Fruit fly (Drosophila melanogaster) whole organism, embryonic: ENCODE measurements around the gene RpS30.

ENCODE experiments used
- Atf3 ChIP-seq: fragments of 200-800 bp; sonication (Bioruptor generic); optimal IDR thresholded peaks from 3 replicates; lab custom pipeline; 2016; ENCODE audit warnings: missing biosample characterization, missing genetic modification characterization
- Bdp1 ChIP-seq: fragments of 200-800 bp; sonication (Bioruptor generic); optimal IDR thresholded peaks from 3 replicates; lab custom pipeline; 2016; ENCODE audit warnings: missing biosample characterization, missing genetic modification characterization
- Bgb ChIP-seq: fragments of 200-800 bp; sonication (Bioruptor generic); IDR thresholded peaks from 2 replicates; pipeline ENCODE4 v1.3.6; 2022; ENCODE audit warnings: missing biosample characterization, missing genetic modification characterization; ENCODE audit not compliant: partially characterized antibody
- CG11085 ChIP-seq: fragments of 200-800 bp; sonication (Bioruptor generic); IDR thresholded peaks from 2 replicates; pipeline ENCODE4 v1.3.6; 2022; ENCODE audit warnings: missing biosample characterization, missing genetic modification characterization
- CG11247 ChIP-seq: fragments of 200-800 bp; sonication (Bioruptor generic); IDR thresholded peaks from 2 replicates; pipeline ENCODE4 v1.3.6; 2022; ENCODE audit warnings: missing biosample characterization, missing genetic modification characterization
- CG12104 ChIP-seq: fragments of 200-800 bp; sonication (Bioruptor generic); optimal IDR thresholded peaks from 3 replicates; lab custom pipeline; 2016; ENCODE audit warnings: missing biosample characterization, missing genetic modification characterization
- CG13624 ChIP-seq: fragments of 200-800 bp; sonication (Bioruptor generic); optimal IDR thresholded peaks from 2 replicates; lab custom pipeline; 2016; ENCODE audit warnings: missing biosample characterization, missing genetic modification characterization
- CG14860 ChIP-seq: fragments of 200-800 bp; sonication (Bioruptor generic); IDR thresholded peaks from 3 replicates; pipeline ENCODE4 v1.3.6; 2022; ENCODE audit warnings: missing biosample characterization, missing genetic modification characterization; ENCODE audit not compliant: partially characterized antibody
- CG15073 ChIP-seq: fragments of 200-800 bp; sonication (Bioruptor generic); optimal IDR thresholded peaks from 2 replicates; lab custom pipeline; 2016; ENCODE audit warnings: missing biosample characterization, missing genetic modification characterization
- CG15514 ChIP-seq: fragments of 200-800 bp; sonication (Bioruptor generic); optimal IDR thresholded peaks from 3 replicates; lab custom pipeline; 2017; ENCODE audit warnings: missing biosample characterization, missing genetic modification characterization, mild to moderate bottlenecking, moderate library complexity, missing genetic modification reagents
- CG2120 ChIP-seq: fragments of 200-800 bp; sonication (Bioruptor generic); optimal IDR thresholded peaks from 3 replicates; lab custom pipeline; 2016; ENCODE audit warnings: missing biosample characterization, missing genetic modification characterization
- CG2199 ChIP-seq: fragments of 200-800 bp; sonication (Bioruptor generic); IDR thresholded peaks from 3 replicates; pipeline ENCODE4 v1.3.6; 2022; ENCODE audit warnings: missing biosample characterization, missing genetic modification characterization
- CG32772 ChIP-seq: fragments of 200-800 bp; sonication (Bioruptor generic); IDR thresholded peaks from 2 replicates; pipeline ENCODE4 v1.3.6; 2022; ENCODE audit warnings: missing biosample characterization, missing genetic modification characterization
- CG3281 ChIP-seq: fragments of 200-800 bp; sonication (Bioruptor generic); optimal IDR thresholded peaks from 3 replicates; lab custom pipeline; 2017; ENCODE audit warnings: missing biosample characterization, mild to moderate bottlenecking, missing genetic modification characterization
- CG42726 ChIP-seq: fragments of 200-800 bp; sonication (Bioruptor generic); IDR thresholded peaks from 2 replicates; pipeline ENCODE4 v1.3.6; 2022; ENCODE audit warnings: missing biosample characterization, missing genetic modification characterization; ENCODE audit not compliant: partially characterized antibody
- CG4730 ChIP-seq: fragments of 200-800 bp; sonication (Bioruptor generic); IDR thresholded peaks from 2 replicates; pipeline ENCODE4 v1.3.6; 2022; ENCODE audit warnings: missing biosample characterization, missing genetic modification characterization
- CG6791 ChIP-seq: fragments of 200-800 bp; sonication (Bioruptor generic); IDR thresholded peaks from 3 replicates; pipeline ENCODE4 v1.3.6; 2022; ENCODE audit warnings: missing biosample characterization, missing genetic modification characterization; ENCODE audit not compliant: partially characterized antibody
- CG9817 ChIP-seq: fragments of 200-800 bp; sonication (Bioruptor generic); optimal IDR thresholded peaks from 2 replicates; lab custom pipeline; 2018; ENCODE audit warnings: missing biosample characterization, mild to moderate bottlenecking, missing genetic modification characterization, moderate library complexity
- Dad ChIP-seq: fragments of 200-800 bp; sonication (Bioruptor generic); optimal IDR thresholded peaks from 3 replicates; lab custom pipeline; 2016; ENCODE audit warnings: missing biosample characterization, missing genetic modification characterization
- Ets97D ChIP-seq: fragments of 200-800 bp; sonication (Bioruptor generic); optimal IDR thresholded peaks from 3 replicates; lab custom pipeline; 2016; ENCODE audit warnings: missing biosample characterization, missing genetic modification characterization
- HLH4C ChIP-seq: fragments of 200-800 bp; sonication (Bioruptor generic); IDR thresholded peaks from 3 replicates; pipeline ENCODE4 v1.3.6; 2022; ENCODE audit warnings: missing biosample characterization, missing genetic modification characterization; ENCODE audit not compliant: partially characterized antibody
- Neu2 ChIP-seq: fragments of 200-800 bp; sonication (Bioruptor generic); optimal IDR thresholded peaks from 3 replicates; lab custom pipeline; 2016; ENCODE audit warnings: missing biosample characterization, missing genetic modification characterization, borderline replicate concordance
- Nf-YC ChIP-seq: fragments of 200-800 bp; optimal IDR thresholded peaks from 3 replicates; lab custom pipeline; 2019; ENCODE audit warnings: missing biosample characterization, mild to moderate bottlenecking, missing genetic modification characterization, moderate library complexity
- Opbp ChIP-seq: fragments of 200-800 bp; sonication (Bioruptor generic); IDR thresholded peaks from 3 replicates; pipeline ENCODE4 v1.3.6; 2022; ENCODE audit warnings: missing biosample characterization, missing genetic modification characterization; ENCODE audit not compliant: partially characterized antibody
- Scr ChIP-seq: fragments of 200-800 bp; sonication (Bioruptor generic); IDR thresholded peaks from 2 replicates; pipeline ENCODE4 v1.3.6; 2022; ENCODE audit warnings: missing biosample characterization, missing genetic modification characterization; ENCODE audit not compliant: partially characterized antibody
- abd-A ChIP-seq: fragments of 200-800 bp; sonication (Bioruptor generic); optimal IDR thresholded peaks from 3 replicates; lab custom pipeline; 2019; ENCODE audit warnings: missing biosample characterization, mild to moderate bottlenecking, missing genetic modification characterization, moderate library complexity
- amos ChIP-seq: fragments of 200-800 bp; sonication (Bioruptor generic); IDR thresholded peaks from 2 replicates; pipeline ENCODE4 v1.3.6; 2022; ENCODE audit warnings: missing biosample characterization, missing genetic modification characterization; ENCODE audit not compliant: partially characterized antibody
- ase ChIP-seq: fragments of 200-800 bp; sonication (Bioruptor generic); IDR thresholded peaks from 3 replicates; pipeline ENCODE4 v1.3.6; 2022; ENCODE audit warnings: missing biosample characterization, missing genetic modification characterization
- ato ChIP-seq: fragments of 200-800 bp; sonication (Bioruptor generic); IDR thresholded peaks from 2 replicates; pipeline ENCODE4 v1.3.6; 2022; ENCODE audit warnings: missing biosample characterization, missing genetic modification characterization; ENCODE audit not compliant: partially characterized antibody
- bbx ChIP-seq: fragments of 200-800 bp; sonication (Bioruptor generic); IDR thresholded peaks from 2 replicates; pipeline ENCODE4 v1.3.6; 2022; ENCODE audit warnings: missing biosample characterization, missing genetic modification characterization; ENCODE audit not compliant: partially characterized antibody
- chinmo ChIP-seq: fragments of 200-800 bp; sonication (Bioruptor generic); IDR thresholded peaks from 4 replicates; pipeline ENCODE4 v1.3.6; 2022; ENCODE audit warnings: missing biosample characterization, missing genetic modification characterization; ENCODE audit not compliant: partially characterized antibody
- crp ChIP-seq, 2 experiments: fragments of 200-800 bp; sonication (Bioruptor generic); optimal IDR thresholded peaks; 2 replicates in 1 of 2; 3 replicates in 1 of 2; lab custom pipeline; 2017; ENCODE audit warnings: missing biosample characterization in 2 of 2, missing genetic modification characterization in 2 of 2, mild to moderate bottlenecking in 1 of 2, moderate library complexity in 1 of 2
- emc ChIP-seq: fragments of 200-800 bp; sonication (Bioruptor generic); optimal IDR thresholded peaks from 2 replicates; lab custom pipeline; 2016; ENCODE audit warnings: missing biosample characterization, missing genetic modification characterization
- gsb ChIP-seq: fragments of 200-800 bp; sonication (Bioruptor generic); IDR thresholded peaks from 2 replicates; pipeline ENCODE4 v1.3.6; 2022; ENCODE audit warnings: missing biosample characterization, missing genetic modification characterization
- hb ChIP-seq: fragments of 200-800 bp; sonication (Bioruptor generic); IDR thresholded peaks from 3 replicates; pipeline ENCODE4 v1.3.6; 2022; ENCODE audit warnings: missing biosample characterization, missing genetic modification characterization; ENCODE audit not compliant: partially characterized antibody
- kni ChIP-seq: fragments of 200-800 bp; sonication (Bioruptor generic); optimal IDR thresholded peaks from 3 replicates; lab custom pipeline; 2017; ENCODE audit warnings: mild to moderate bottlenecking, missing biosample characterization, missing genetic modification reagents, missing genetic modification characterization
- knrl ChIP-seq: fragments of 200-800 bp; sonication (Bioruptor generic); IDR thresholded peaks from 3 replicates; pipeline ENCODE4 v1.3.6; 2022; ENCODE audit warnings: missing biosample characterization, missing genetic modification characterization; ENCODE audit not compliant: partially characterized antibody
- lbe ChIP-seq: fragments of 200-800 bp; sonication (Bioruptor generic); optimal IDR thresholded peaks from 2 replicates; lab custom pipeline; 2016; ENCODE audit warnings: missing biosample characterization, mild to moderate bottlenecking, missing genetic modification characterization
- mld ChIP-seq: fragments of 200-800 bp; sonication (Bioruptor generic); IDR thresholded peaks from 3 replicates; pipeline ENCODE4 v1.3.6; 2022; ENCODE audit warnings: missing biosample characterization, missing genetic modification characterization; ENCODE audit not compliant: partially characterized antibody
- nau ChIP-seq: fragments of 200-800 bp; sonication (Bioruptor generic); optimal IDR thresholded peaks from 3 replicates; lab custom pipeline; 2017; ENCODE audit warnings: missing biosample characterization, mild to moderate bottlenecking, missing genetic modification characterization, missing genetic modification reagents
- nerfin-2 ChIP-seq: fragments of 200-800 bp; sonication (Bioruptor generic); IDR thresholded peaks from 2 replicates; pipeline ENCODE4 v1.3.6; 2022; ENCODE audit warnings: missing biosample characterization, missing genetic modification characterization; ENCODE audit not compliant: partially characterized antibody
- sug ChIP-seq: fragments of 200-800 bp; optimal IDR thresholded peaks from 2 replicates; lab custom pipeline; 2019; ENCODE audit warnings: missing biosample characterization, mild to moderate bottlenecking, missing genetic modification characterization, moderate library complexity
- tap ChIP-seq: fragments of 200-800 bp; optimal IDR thresholded peaks from 3 replicates; lab custom pipeline; 2019; ENCODE audit warnings: missing biosample characterization, mild to moderate bottlenecking, missing genetic modification characterization, moderate library complexity
- tll ChIP-seq, 2 experiments: fragments of 200-800 bp in 1 of 2; fragments of >200 bp in 1 of 2; sonication (Bioruptor generic) in 1 of 2; optimal IDR thresholded peaks; 2 replicates each; lab custom pipeline; 2017 to 2019; ENCODE audit warnings: missing biosample characterization in 2 of 2, missing genetic modification characterization in 2 of 2, mild to moderate bottlenecking in 1 of 2, moderate library complexity in 1 of 2
- tna ChIP-seq: fragments of 200-800 bp; sonication (Bioruptor generic); IDR thresholded peaks from 2 replicates; pipeline ENCODE4 v1.3.6; 2022; ENCODE audit warnings: missing biosample characterization, missing genetic modification characterization; ENCODE audit not compliant: partially characterized antibody
- vnd ChIP-seq: fragments of 200-800 bp; sonication (Bioruptor generic); IDR thresholded peaks from 3 replicates; pipeline ENCODE4 v1.3.6; 2022; ENCODE audit warnings: missing biosample characterization, missing genetic modification characterization; ENCODE audit not compliant: partially characterized antibody
- vvl ChIP-seq: fragments of 200-800 bp; sonication (Bioruptor generic); IDR thresholded peaks from 2 replicates; pipeline ENCODE4 v1.3.6; 2022; ENCODE audit warnings: missing biosample characterization, missing genetic modification characterization

Gene RpS30

dm6 chr3R:20890920-20891319 lies 40.6 kb downstream of the RpS30 start:
- TF ChIP-seq Opbp (GFP tag; lab: Robert Waterston, UW) (peak; percentile 82; the same call in 2 of the 3 replicates), nau (GFP tag; lab: Kevin White, UChicago) (no peak), vvl (peak; percentile 8; the same call in 1 of the 2 replicates), CG9817 (tag; lab: Kevin White, UChicago) (no peak), emc (GFP tag; lab: Kevin White, UChicago) (no peak), tll (GFP tag; optimal IDR thresholded peaks at IDR 0.05; lab: Kevin White, UChicago) (no peak), CG6791 (peak; percentile 88), HLH4C (GFP tag; lab: Robert Waterston, UW) (peak; percentile 58), lbe (GFP tag; lab: Kevin White, UChicago) (no peak), ato (GFP tag; lab: Robert Waterston, UW) (peak; percentile 48), tap (tag; lab: Kevin White, UChicago) (no peak), Bdp1 (GFP tag; lab: Kevin White, UChicago) (peak; percentile 95), CG3281 (GFP tag; lab: Kevin White, UChicago) (no peak), CG12104 (GFP tag; lab: Kevin White, UChicago) (no peak), Nf-YC (no peak), CG13624 (no peak), knrl (GFP tag; lab: Robert Waterston, UW) (peak; percentile 31; the same call in 2 of the 3 replicates), CG15514 (GFP tag; lab: Kevin White, UChicago) (no peak), amos (GFP tag; lab: Robert Waterston, UW) (peak; percentile 75; the same call in 1 of the 2 replicates), CG42726 (GFP tag; lab: Robert Waterston, UW) (peak; percentile 62; the same call in 1 of the 2 replicates), CG32772 (GFP tag; lab: Robert Waterston, UW) (no peak), tna (peak; percentile 14), Atf3 (GFP tag; lab: Kevin White, UChicago) (no peak), Bgb (GFP tag; lab: Robert Waterston, UW) (peak; percentile 62), CG4730 (GFP tag; lab: Robert Waterston, UW) (no peak), vnd (GFP tag; lab: Robert Waterston, UW) (peak; percentile 47; the same call in 2 of the 3 replicates), gsb (GFP tag; lab: Robert Waterston, UW) (no peak), Dad (GFP tag; lab: Kevin White, UChicago) (no peak), CG11247 (GFP tag; lab: Robert Waterston, UW) (no peak), sug (tag; lab: Kevin White, UChicago) (no peak), CG2199 (GFP tag; lab: Robert Waterston, UW) (peak; percentile 65; the same call in 2 of the 3 replicates), CG14860 (peak; percentile 31; the same call in 1 of the 3 replicates), mld (peak; percentile 81), Neu2 (GFP tag; lab: Kevin White, UChicago) (no peak), crp (GFP tag; optimal IDR thresholded peaks at IDR 0.05; lab: Kevin White, UChicago) (peak in 1 of 2 experiments; percentile 35), Ets97D (GFP tag; lab: Kevin White, UChicago) (no peak), abd-A (tag; lab: Kevin White, UChicago) (no peak), chinmo (GFP tag; lab: Robert Waterston, UW) (0 out of 4 replicates have a peak, but pooled peaks have one; percentile 49), Scr (GFP tag; lab: Robert Waterston, UW) (peak; percentile 44; the same call in 1 of the 2 replicates), CG2120 (GFP tag; lab: Kevin White, UChicago) (no peak), kni (peak; percentile 19), CG11085 (GFP tag; lab: Robert Waterston, UW) (no peak), ase (no peak), bbx (GFP tag; lab: Robert Waterston, UW) (peak; percentile 67; the same call in 1 of the 2 replicates), CG15073 (no peak), hb (GFP tag; lab: Robert Waterston, UW) (peak; percentile 48; the same call in 1 of the 3 replicates), nerfin-2 (GFP tag; lab: Robert Waterston, UW) (peak; percentile 20; the same call in 1 of the 2 replicates)
